Worm (Caenorhabditis elegans) whole organism, young adult: ENCODE data around the gene crls-1.

Source experiments
- B0019.2 ChIP-seq: fragments of 200-800 bp; sonication (Bioruptor generic); conservative IDR thresholded peaks from 2 replicates; pipeline ENCODE4 v1.3.6; 2022; ENCODE audit warnings: missing genetic modification reagents, missing genetic modification characterization, missing compliant biosample characterization
- F55B11.4 ChIP-seq: sonication (generic microtip); optimal IDR thresholded peaks from 2 replicates; lab custom pipeline; 2016; ENCODE audit warnings: missing compliant biosample characterization, missing genetic modification characterization, borderline replicate concordance; ENCODE audit not compliant: insufficient read depth
- F57C9.4 ChIP-seq: sonication (generic microtip); optimal IDR thresholded peaks from 2 replicates; lab custom pipeline; 2017; ENCODE audit warnings: mild to moderate bottlenecking, missing genetic modification characterization, missing compliant biosample characterization
- K11D2.4 ChIP-seq: fragments of 200-800 bp; sonication (Bioruptor generic); IDR thresholded peaks from 2 replicates; pipeline ENCODE4 v1.3.6; 2022; ENCODE audit warnings: missing genetic modification reagents, missing genetic modification characterization, missing compliant biosample characterization
- Y56A3A.18 ChIP-seq: fragments of 200-800 bp; sonication (Bioruptor generic); IDR thresholded peaks from 2 replicates; pipeline ENCODE4 v1.3.6; 2022; ENCODE audit warnings: missing genetic modification reagents, missing genetic modification characterization, missing compliant biosample characterization
- ama-1 ChIP-seq, 3 experiments: fragments of 150-350 bp in 1 of 3; sonication (generic microtip) in 2 of 3; optimal IDR thresholded peaks; 2 replicates each; lab custom pipeline; 2014 to 2018; ENCODE audit warnings: missing biosample characterization in 2 of 3, missing genetic modification characterization in 2 of 3, missing genetic modification reagents in 2 of 3
- ceh-100 ChIP-seq: fragments of 200-800 bp; sonication (Bioruptor generic); IDR thresholded peaks from 2 replicates; pipeline ENCODE4 v1.3.6; 2022; ENCODE audit warnings: missing genetic modification reagents, missing genetic modification characterization, missing compliant biosample characterization
- him-1 ChIP-seq: sonication (generic microtip); optimal IDR thresholded peaks from 2 replicates; lab custom pipeline; 2016; ENCODE audit warnings: missing genotype, missing genetic modification reagents, missing genetic modification characterization, missing compliant biosample characterization

- TF ChIP-seq B0019.2: no peak
- TF ChIP-seq K11D2.4: no peak
- no peak for TF ChIP-seq ama-1 (optimal IDR thresholded peaks at IDR 0.05; lab: Kevin White, UChicago)
- TF ChIP-seq ama-1 (GFP tag; optimal IDR thresholded peaks at IDR 0.05; lab: Kevin White, UChicago): no peak
- peak; percentile 25 for TF ChIP-seq him-1
- no peak for TF ChIP-seq Y56A3A.18 (GFP tag; lab: Robert Waterston, UW)
- no peak for TF ChIP-seq F55B11.4 (tag; lab: Kevin White, UChicago)
- TF ChIP-seq ceh-100 (GFP tag; lab: Robert Waterston, UW): no peak
- TF ChIP-seq F57C9.4 (tag; lab: Kevin White, UChicago): no peak
Observed at ce11 chrIII:901600-902250, 8.0 kb downstream of the crls-1 start.
